Worm (Caenorhabditis elegans) whole organism, L2 larva: ENCODE results near the gene Y22D7AR.3.
A peak's percentile ranks its signal among the peaks of the same experiment; 100 is the strongest.

Source experiments
- C34F6.9 ChIP-seq: fragments of 150-350 bp; optimal IDR thresholded peaks from 2 replicates; lab custom pipeline; 2014; ENCODE audit warnings: missing biosample characterization, missing genetic modification characterization
- F13H6.1 ChIP-seq: sonication (generic microtip); optimal IDR thresholded peaks from 2 replicates; lab custom pipeline; 2016; ENCODE audit warnings: missing genetic modification characterization, missing compliant biosample characterization
- Y55F3AM.14 ChIP-seq: fragments of 200-800 bp; sonication (Bioruptor generic); optimal IDR thresholded peaks from 2 replicates; lab custom pipeline; 2018; ENCODE audit warnings: mild to moderate bottlenecking, missing genetic modification characterization, missing compliant biosample characterization
- ZK546.5 ChIP-seq: sonication (generic microtip); optimal IDR thresholded peaks from 2 replicates; lab custom pipeline; 2017; ENCODE audit warnings: missing biosample characterization, missing genetic modification characterization
- alr-1 ChIP-seq: fragments of 150-350 bp; optimal IDR thresholded peaks from 2 replicates; lab custom pipeline; 2014; ENCODE audit warnings: missing biosample characterization, missing genetic modification characterization
- aly-2 ChIP-seq: fragments of 150-350 bp; optimal IDR thresholded peaks from 2 replicates; lab custom pipeline; 2014; ENCODE audit warnings: missing biosample characterization, missing genetic modification characterization
- ama-1 ChIP-seq: fragments of 150-350 bp; optimal IDR thresholded peaks from 2 replicates; lab custom pipeline; 2018; ENCODE audit warnings: inconsistent platforms
- ceh-16 ChIP-seq: fragments of 150-350 bp; optimal IDR thresholded peaks from 2 replicates; lab custom pipeline; 2014; ENCODE audit warnings: missing biosample characterization, missing genetic modification characterization
- ceh-82 ChIP-seq: fragments of 150-350 bp; optimal IDR thresholded peaks from 2 replicates; lab custom pipeline; 2014; ENCODE audit warnings: missing biosample characterization, missing genetic modification characterization
- crh-2 ChIP-seq: sonication (generic microtip); optimal IDR thresholded peaks from 2 replicates; lab custom pipeline; 2017; ENCODE audit warnings: missing biosample characterization, missing genetic modification characterization
- elt-1 ChIP-seq: fragments of 150-350 bp; optimal IDR thresholded peaks from 2 replicates; lab custom pipeline; 2014; ENCODE audit warnings: missing biosample characterization, missing genetic modification characterization
- elt-3 ChIP-seq: sonication (generic microtip); optimal IDR thresholded peaks from 2 replicates; lab custom pipeline; 2017; ENCODE audit warnings: missing biosample characterization, missing genetic modification characterization
- fos-1 ChIP-seq: fragments of 150-350 bp; optimal IDR thresholded peaks from 2 replicates; lab custom pipeline; 2014; ENCODE audit warnings: missing biosample characterization, missing genetic modification characterization
- gmeb-1 ChIP-seq: fragments of 150-350 bp; optimal IDR thresholded peaks from 2 replicates; lab custom pipeline; 2014; ENCODE audit warnings: missing biosample characterization, missing genetic modification characterization
- lin-11 ChIP-seq: fragments of 150-350 bp; sonication (generic microtip); optimal IDR thresholded peaks from 2 replicates; lab custom pipeline; 2014; ENCODE audit warnings: missing biosample characterization, missing genetic modification characterization, inconsistent platforms, mixed read lengths
- lin-13 ChIP-seq: fragments of 150-350 bp; optimal IDR thresholded peaks from 2 replicates; lab custom pipeline; 2014; ENCODE audit warnings: missing biosample characterization, missing genetic modification reagents, missing genetic modification characterization
- lin-39 ChIP-seq: fragments of 150-350 bp; optimal IDR thresholded peaks from 2 replicates; lab custom pipeline; 2014; ENCODE audit warnings: missing biosample characterization, missing genetic modification reagents, missing genetic modification characterization
- lsy-2 ChIP-seq, 2 experiments: fragments of 150-350 bp in 1 of 2; sonication (generic microtip) in 1 of 2; optimal IDR thresholded peaks; 2 replicates each; lab custom pipeline; 2014 to 2017; ENCODE audit warnings: missing biosample characterization in 2 of 2, missing genetic modification characterization in 2 of 2
- mab-5 ChIP-seq: fragments of 150-350 bp; optimal IDR thresholded peaks from 2 replicates; lab custom pipeline; 2014; ENCODE audit warnings: missing biosample characterization, missing genetic modification characterization
- mdl-1 ChIP-seq, 2 experiments: fragments of 150-350 bp in 1 of 2; sonication (generic microtip) in 1 of 2; optimal IDR thresholded peaks; 2 replicates each; lab custom pipeline; 2017; ENCODE audit warnings: missing biosample characterization in 2 of 2, missing genetic modification characterization in 2 of 2
- nhr-10 ChIP-seq: sonication (generic microtip); optimal IDR thresholded peaks from 2 replicates; lab custom pipeline; 2017; ENCODE audit warnings: missing biosample characterization, missing genetic modification characterization
- nhr-11 ChIP-seq: fragments of 150-350 bp; optimal IDR thresholded peaks from 2 replicates; lab custom pipeline; 2014; ENCODE audit warnings: missing biosample characterization, missing genetic modification characterization
- nhr-12 ChIP-seq: fragments of 150-350 bp; optimal IDR thresholded peaks from 2 replicates; lab custom pipeline; 2014; ENCODE audit warnings: missing biosample characterization, missing genetic modification characterization
- nhr-129 ChIP-seq: fragments of 150-350 bp; optimal IDR thresholded peaks from 2 replicates; lab custom pipeline; 2014; ENCODE audit warnings: missing biosample characterization, missing genetic modification characterization
- nhr-237 ChIP-seq: fragments of 150-350 bp; optimal IDR thresholded peaks from 2 replicates; lab custom pipeline; 2014; ENCODE audit warnings: missing biosample characterization, missing genetic modification characterization
- nhr-25 ChIP-seq: fragments of 150-350 bp; sonication (generic microtip); optimal IDR thresholded peaks from 3 replicates; lab custom pipeline; 2014; ENCODE audit warnings: missing biosample characterization, missing genetic modification characterization
- nhr-77 ChIP-seq: fragments of 150-350 bp; optimal IDR thresholded peaks from 2 replicates; lab custom pipeline; 2014; ENCODE audit warnings: missing biosample characterization, missing genetic modification characterization
- peb-1 ChIP-seq: fragments of 150-350 bp; optimal IDR thresholded peaks from 2 replicates; lab custom pipeline; 2014; ENCODE audit warnings: missing biosample characterization, missing genetic modification characterization
- skn-1 ChIP-seq: sonication (generic microtip); optimal IDR thresholded peaks from 2 replicates; lab custom pipeline; 2017; ENCODE audit warnings: missing biosample characterization, missing genetic modification characterization
- sma-3 ChIP-seq: sonication (generic microtip); optimal IDR thresholded peaks from 2 replicates; lab custom pipeline; 2016; ENCODE audit warnings: missing genetic modification reagents, missing genetic modification characterization, missing compliant biosample characterization
- sma-9 ChIP-seq, 2 experiments: fragments of 150-350 bp in 1 of 2; sonication (generic microtip) in 1 of 2; optimal IDR thresholded peaks; 2 replicates each; lab custom pipeline; 2014 to 2016; ENCODE audit warnings: missing genetic modification characterization in 2 of 2, mild to moderate bottlenecking in 1 of 2, missing biosample characterization in 1 of 2, missing compliant biosample characterization in 1 of 2, missing genetic modification reagents in 1 of 2, moderate library complexity in 1 of 2
- snpc-4 ChIP-seq: fragments of 150-350 bp; optimal IDR thresholded peaks from 2 replicates; lab custom pipeline; 2014; ENCODE audit warnings: missing biosample characterization, missing genetic modification characterization
- unc-62 ChIP-seq: fragments of 150-350 bp; optimal IDR thresholded peaks from 2 replicates; lab custom pipeline; 2014; ENCODE audit warnings: missing biosample characterization, missing genetic modification reagents, missing genetic modification characterization
- ztf-1 ChIP-seq: fragments of 200-800 bp; sonication (Bioruptor generic); conservative IDR thresholded peaks from 2 replicates; pipeline ENCODE4 v1.3.6; 2022; ENCODE audit warnings: missing genetic modification characterization, missing compliant biosample characterization
- ztf-4 ChIP-seq: fragments of 150-350 bp; optimal IDR thresholded peaks from 2 replicates; lab custom pipeline; 2014; ENCODE audit warnings: missing biosample characterization, missing genetic modification characterization

Y22D7AR.3 gene

DNA sequence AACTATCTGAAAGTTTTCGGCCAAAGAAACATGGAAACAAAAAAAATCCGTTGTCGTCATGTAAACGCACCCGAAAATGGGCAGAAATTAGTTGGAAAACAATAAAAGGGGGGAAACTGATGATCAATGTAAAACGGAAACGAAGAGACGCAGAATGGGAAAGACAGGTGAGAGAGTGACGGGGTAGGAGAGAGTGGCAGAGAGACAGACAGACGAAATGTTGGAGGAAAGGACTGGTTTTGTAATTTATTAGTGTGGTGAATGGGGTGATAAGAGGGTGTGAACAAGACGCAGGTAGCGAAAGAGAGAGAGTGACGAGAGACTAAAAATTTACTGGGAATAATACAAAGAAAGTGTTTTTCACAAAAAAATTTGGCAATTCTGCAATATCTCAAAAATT is 15.3 kb upstream of the Y22D7AR.3 start (continued):
- TF ChIP-seq mab-5 (tag; lab: Kevin White, UChicago), result peak; percentile 74
- no peak for TF ChIP-seq skn-1
- TF ChIP-seq gmeb-1, result peak; percentile 89
- TF ChIP-seq ceh-82 (tag; lab: Kevin White, UChicago), result no peak
- no peak for TF ChIP-seq unc-62 (GFP tag; lab: Kevin White, UChicago)
- peak; percentile 74 for TF ChIP-seq C34F6.9 (tag; lab: Kevin White, UChicago)
- no peak for TF ChIP-seq peb-1
- peak; percentile 93 for TF ChIP-seq sma-9 (GFP tag; optimal IDR thresholded peaks at IDR 0.05; lab: Kevin White, UChicago)
- no peak for TF ChIP-seq sma-9 (tag; optimal IDR thresholded peaks at IDR 0.05; lab: Kevin White, UChicago)
- no peak for TF ChIP-seq lin-39

DNA sequence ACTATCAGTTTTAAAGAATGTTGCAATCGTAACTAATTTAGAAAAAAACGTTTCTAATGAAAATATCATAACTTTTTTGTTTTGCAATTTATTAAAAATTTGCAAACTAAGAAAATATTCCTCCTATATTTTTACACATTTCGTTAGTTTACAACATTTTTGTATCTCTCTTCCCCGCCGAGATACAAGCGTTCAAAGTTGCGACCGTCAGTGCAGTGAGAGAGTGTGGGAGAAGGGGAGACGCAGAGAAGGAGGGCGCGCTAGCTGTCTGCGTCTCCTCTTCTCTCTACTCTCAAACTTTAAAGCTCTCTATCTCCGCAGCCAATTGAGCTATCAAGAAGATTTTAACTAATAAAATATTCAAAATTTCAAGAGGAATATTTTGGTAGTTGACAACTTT is 14.7 kb upstream of the Y22D7AR.3 start:
- TF ChIP-seq nhr-25, result no peak
- TF ChIP-seq sma-9 (GFP tag; optimal IDR thresholded peaks at IDR 0.05; lab: Kevin White, UChicago), result no peak
- no peak for TF ChIP-seq sma-9 (tag; optimal IDR thresholded peaks at IDR 0.05; lab: Kevin White, UChicago)
- no peak for TF ChIP-seq C34F6.9 (tag; lab: Kevin White, UChicago)
- TF ChIP-seq mab-5 (tag; lab: Kevin White, UChicago), result no peak
- TF ChIP-seq lin-11, result no peak
- TF ChIP-seq ceh-82 (tag; lab: Kevin White, UChicago), result no peak
- no peak for TF ChIP-seq mdl-1 (tag; optimal IDR thresholded peaks at IDR 0.05; lab: Kevin White, UChicago)
- no peak for TF ChIP-seq nhr-12
- no peak for TF ChIP-seq alr-1 (tag; lab: Kevin White, UChicago)
- TF ChIP-seq Y55F3AM.14, result no peak
- TF ChIP-seq crh-2 (tag; lab: Kevin White, UChicago), result no peak
- no peak for TF ChIP-seq nhr-237 (tag; lab: Kevin White, UChicago)
- TF ChIP-seq skn-1, result no peak
- TF ChIP-seq, all 48 proteins: peak for 0

DNA sequence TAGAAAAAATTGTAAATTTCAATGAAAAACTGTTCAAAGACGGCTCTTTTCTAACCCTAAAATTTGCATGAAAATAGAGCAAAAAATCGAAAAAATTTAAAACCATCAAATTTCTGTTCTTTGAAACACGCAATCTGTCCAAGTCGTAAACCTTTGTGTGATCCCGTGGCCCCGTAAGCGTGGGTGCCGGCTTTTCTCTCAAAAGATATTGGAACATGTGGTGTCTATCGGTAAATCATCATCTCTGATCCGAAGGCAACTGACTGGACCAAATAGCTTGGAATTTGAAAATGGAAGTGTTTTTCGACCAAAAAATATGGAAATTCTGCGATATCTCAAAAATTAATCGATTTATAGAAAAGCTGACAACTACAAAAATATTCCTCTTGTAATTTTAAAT is 13.0 kb upstream of the Y22D7AR.3 start:
- no peak for TF ChIP-seq ceh-16
- TF ChIP-seq ztf-1 (GFP tag; lab: Robert Waterston, UW), result no peak
- TF ChIP-seq nhr-11 (tag; lab: Kevin White, UChicago), result no peak
- TF ChIP-seq F13H6.1 (tag; lab: Kevin White, UChicago), result peak; percentile 9
- no peak for TF ChIP-seq alr-1 (tag; lab: Kevin White, UChicago)

DNA sequence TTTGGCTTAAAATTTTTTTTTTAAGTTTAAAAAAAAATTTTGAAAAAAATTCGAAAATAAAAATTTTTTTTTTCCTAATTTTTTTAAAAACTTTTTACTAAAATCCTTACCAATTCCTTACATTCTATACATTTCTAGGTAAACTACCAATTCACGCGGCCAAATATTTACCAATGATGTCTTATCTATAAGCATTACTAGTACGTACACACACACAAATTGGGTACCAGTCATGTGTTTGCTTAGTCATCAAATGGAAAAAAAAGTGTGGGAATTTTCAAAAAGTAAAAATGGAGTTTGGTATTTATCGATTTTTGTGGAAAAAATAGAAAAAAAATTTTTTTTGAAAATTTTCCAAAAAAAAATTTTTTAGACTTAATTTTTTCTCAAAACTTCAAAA is 10.9 kb upstream of the Y22D7AR.3 start, which contains the start of gene Y22D7AR.6:
TSS of gene Y22D7AR.6 (minus strand) at position 134 of the 400 bp plus-strand sequence.
- no peak for TF ChIP-seq snpc-4 (tag; lab: Kevin White, UChicago)
- TF ChIP-seq nhr-10 (tag; lab: Kevin White, UChicago), result no peak
- no peak for TF ChIP-seq gmeb-1
- TF ChIP-seq fos-1 (tag; lab: Kevin White, UChicago), result no peak

DNA sequence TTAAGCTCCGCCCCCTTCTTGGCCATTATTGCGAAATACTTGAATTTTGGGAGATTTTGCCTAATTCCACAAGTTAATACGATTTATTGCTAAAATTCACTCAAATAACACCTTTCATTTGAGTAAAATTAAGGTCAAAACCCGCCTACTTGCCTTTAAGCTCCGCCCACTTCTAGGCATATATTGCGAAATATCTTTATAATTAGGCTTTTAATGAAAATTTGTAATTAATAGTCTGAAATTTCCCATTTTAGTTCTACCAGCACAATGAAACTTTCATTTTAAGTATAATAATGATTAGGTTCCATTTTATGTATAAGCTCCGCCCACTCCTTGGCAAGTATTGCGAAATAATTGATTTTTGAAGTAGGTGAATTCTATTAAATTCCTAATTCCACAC is 9.1 kb upstream of the Y22D7AR.3 start:
- TF ChIP-seq elt-3 (tag; lab: Kevin White, UChicago) (no peak), nhr-25 (no peak), ZK546.5 (tag; lab: Kevin White, UChicago) (no peak), peb-1 (no peak), ceh-82 (tag; lab: Kevin White, UChicago) (no peak), snpc-4 (tag; lab: Kevin White, UChicago) (no peak), nhr-10 (tag; lab: Kevin White, UChicago) (no peak), nhr-129 (no peak), lsy-2 (tag; optimal IDR thresholded peaks at IDR 0.05; lab: Kevin White, UChicago) (no peak)

DNA sequence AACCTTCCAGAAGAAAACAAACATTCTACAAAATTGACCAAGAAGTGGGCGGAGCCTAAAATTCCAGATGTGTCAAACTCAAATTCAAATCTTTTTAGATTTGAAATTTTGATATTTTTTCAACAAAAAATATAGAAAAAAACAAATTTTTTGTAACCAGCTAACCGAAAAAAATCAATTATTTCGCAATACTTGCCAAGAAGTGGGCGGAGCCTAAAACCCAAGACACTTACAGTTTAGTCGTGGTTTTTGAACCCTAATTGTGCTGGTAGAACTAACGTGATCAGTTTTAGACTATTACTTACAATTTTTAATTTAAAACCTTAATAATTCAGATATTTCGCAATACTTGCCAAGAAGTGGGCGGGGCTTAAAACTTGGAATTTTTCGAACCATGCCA is 7.7 kb upstream of the Y22D7AR.3 start:
- TF ChIP-seq C34F6.9 (tag; lab: Kevin White, UChicago) (no peak), skn-1 (no peak), sma-3 (GFP tag; lab: Kevin White, UChicago) (no peak)

DNA sequence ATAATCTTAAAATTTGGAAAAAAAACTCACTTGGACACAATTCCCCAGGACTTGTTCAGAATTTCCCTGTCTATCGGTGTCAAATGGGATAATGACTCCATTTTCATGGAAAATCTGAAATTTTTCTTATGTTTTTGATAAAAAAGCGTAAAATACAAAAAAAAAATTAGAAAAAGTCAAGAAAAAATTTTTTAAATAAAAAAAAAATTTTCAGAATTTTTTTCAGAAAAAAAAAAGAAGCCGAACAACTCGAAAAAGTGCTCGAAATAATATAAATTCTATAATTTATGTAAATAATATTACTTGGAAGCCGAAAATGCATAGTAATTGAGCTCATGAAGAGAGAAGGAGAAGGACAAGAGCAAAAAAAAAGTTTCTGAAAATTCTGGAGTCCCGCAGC is 2.9 kb upstream of the Y22D7AR.3 start, which contains the start of gene glb-30:
TSS of gene glb-30 (minus strand) at position 101 of the 400 bp plus-strand sequence.
- TF ChIP-seq Y55F3AM.14 (no peak), elt-1 (tag; lab: Kevin White, UChicago) (no peak), aly-2 (tag; lab: Kevin White, UChicago) (no peak), skn-1 (no peak), ceh-16 (no peak), elt-3 (tag; lab: Kevin White, UChicago) (no peak), ztf-1 (GFP tag; lab: Robert Waterston, UW) (no peak), ztf-4 (tag; lab: Kevin White, UChicago) (no peak), lin-13 (GFP tag; lab: Kevin White, UChicago) (no peak), nhr-77 (no peak), snpc-4 (tag; lab: Kevin White, UChicago) (no peak), nhr-12 (no peak), lsy-2 (tag; optimal IDR thresholded peaks at IDR 0.05; lab: Kevin White, UChicago) (no peak), ama-1 (no peak), nhr-11 (tag; lab: Kevin White, UChicago) (no peak), unc-62 (GFP tag; lab: Kevin White, UChicago) (no peak), sma-3 (GFP tag; lab: Kevin White, UChicago) (no peak)
